Worm (Caenorhabditis elegans): ENCODE data around the gene C50B8.6.

C50B8.6 gene

DNA sequence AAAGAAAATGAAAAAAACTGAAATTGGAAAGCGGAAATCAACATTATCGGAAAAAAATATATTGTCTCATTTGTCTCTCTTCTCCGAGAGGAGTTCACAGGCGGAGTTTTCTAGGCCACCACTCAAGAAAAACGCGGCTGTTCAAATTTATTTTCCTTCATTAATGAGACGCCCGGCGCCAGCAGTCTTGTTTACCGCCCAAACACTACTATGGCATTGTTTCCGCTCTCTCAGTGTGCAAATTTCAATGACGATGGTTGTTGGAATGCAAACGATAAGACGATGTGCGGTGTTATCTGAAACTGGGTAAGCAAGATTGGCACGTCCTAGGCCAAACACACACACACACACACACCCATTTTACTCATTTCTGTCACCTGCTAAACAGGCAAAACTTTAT lies 22.0 kb upstream of the C50B8.6 start, which contains the start of gene cav-2 (continued):
- TF ChIP-seq egl-27 (tag; optimal IDR thresholded peaks at IDR 0.05) (no peak), fos-1 (tag; optimal IDR thresholded peaks at IDR 0.05) (peak; percentile 72), fkh-8 (tag; optimal IDR thresholded peaks at IDR 0.05) (peak; percentile 76), ceh-8 (GFP tag; optimal IDR thresholded peaks at IDR 0.05) (peak; percentile 64), nhr-12 (tag; optimal IDR thresholded peaks at IDR 0.05) (no peak), zag-1 (tag; optimal IDR thresholded peaks at IDR 0.05) (no peak), fkh-10 (GFP tag; optimal IDR thresholded peaks at IDR 0.05) (no peak), nhr-47 (tag; optimal IDR thresholded peaks at IDR 0.05) (peak; percentile 91), pag-3 (tag; optimal IDR thresholded peaks at IDR 0.05; ENCODE audit: borderline replicate concordance, insufficient read depth) (no peak), unc-98 (GFP tag; IDR thresholded peaks at IDR 0.05) (peak; percentile 86), lir-3 (tag; optimal IDR thresholded peaks at IDR 0.05; ENCODE audit: poor library complexity) (peak; percentile 96), efl-3 (GFP tag; optimal IDR thresholded peaks at IDR 0.05) (peak; percentile 61), ceh-82 (tag; optimal IDR thresholded peaks at IDR 0.05) (peak; percentile 67 to 79 (median 76)), lin-35 (GFP tag; optimal IDR thresholded peaks at IDR 0.05) (peak; percentile 96), elt-3 (tag; optimal IDR thresholded peaks at IDR 0.05) (peak in 2 of 6 experiments; percentile 38 to 78), nhr-84 (tag; optimal IDR thresholded peaks at IDR 0.05) (no peak), nhr-28 (tag; optimal IDR thresholded peaks at IDR 0.05) (no peak), nhr-11 (tag; optimal IDR thresholded peaks at IDR 0.05) (peak; percentile 50), mep-1 (tag; optimal IDR thresholded peaks at IDR 0.05) (peak; percentile 68), unc-62 (GFP tag; optimal IDR thresholded peaks at IDR 0.05) (no peak), nhr-19 (GFP tag; conservative IDR thresholded peaks at IDR 0.05) (peak; percentile 88), egl-13 (tag; optimal IDR thresholded peaks at IDR 0.05) (peak; percentile 94), ztf-11 (tag; optimal IDR thresholded peaks at IDR 0.05) (peak in 1 of 2 experiments; percentile 97), nhr-77 (tag; optimal IDR thresholded peaks at IDR 0.05) (peak; percentile 10), alr-1 (tag; optimal IDR thresholded peaks at IDR 0.05; ENCODE audit: borderline replicate concordance) (peak; percentile 12), hlh-17 (GFP tag; optimal IDR thresholded peaks at IDR 0.05; ENCODE audit: borderline replicate concordance) (peak; percentile 33), aly-2 (tag; optimal IDR thresholded peaks at IDR 0.05) (no peak), F16B12.6 (tag; optimal IDR thresholded peaks at IDR 0.05) (no peak), ceh-63 (GFP tag; optimal IDR thresholded peaks at IDR 0.05) (no peak), blmp-1 (tag; optimal IDR thresholded peaks at IDR 0.05) (peak; percentile 46)

DNA sequence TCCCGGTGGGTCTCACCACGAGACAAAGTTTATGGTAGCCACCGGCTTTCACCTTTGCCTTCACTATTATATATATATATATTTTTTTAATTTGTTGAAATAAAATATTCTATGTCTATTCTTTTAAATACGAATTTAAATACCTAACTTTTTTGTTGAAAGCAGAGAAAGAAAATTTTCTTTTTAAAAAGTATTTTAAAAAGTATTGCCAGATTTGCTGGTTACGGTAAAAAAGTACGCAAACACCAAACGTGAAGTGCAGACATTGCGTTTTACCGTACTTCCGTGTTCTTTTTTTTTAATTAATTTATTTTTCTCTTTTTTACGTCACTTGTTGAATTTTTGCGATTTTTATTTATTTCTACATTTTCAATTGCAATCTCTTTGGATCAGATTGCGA lies 18.8 kb upstream of the C50B8.6 start, which contains the start of gene C56A3.8:
Gene C56A3.8 (plus strand): TSS at position 301 of the 400 bp plus-strand sequence.
- TF ChIP-seq hlh-4 (tag; optimal IDR thresholded peaks at IDR 0.05) (no peak), ets-5 (GFP tag; IDR thresholded peaks at IDR 0.05) (no peak), grh-1 (GFP tag; IDR thresholded peaks at IDR 0.05) (no peak), pax-3 (tag; optimal IDR thresholded peaks at IDR 0.05) (no peak), jun-1 (tag; optimal IDR thresholded peaks at IDR 0.05) (no peak), hpl-2 (GFP tag; optimal IDR thresholded peaks at IDR 0.05) (no peak), C16A3.4 (tag; optimal IDR thresholded peaks at IDR 0.05) (no peak), nhr-84 (tag; optimal IDR thresholded peaks at IDR 0.05) (no peak)

DNA sequence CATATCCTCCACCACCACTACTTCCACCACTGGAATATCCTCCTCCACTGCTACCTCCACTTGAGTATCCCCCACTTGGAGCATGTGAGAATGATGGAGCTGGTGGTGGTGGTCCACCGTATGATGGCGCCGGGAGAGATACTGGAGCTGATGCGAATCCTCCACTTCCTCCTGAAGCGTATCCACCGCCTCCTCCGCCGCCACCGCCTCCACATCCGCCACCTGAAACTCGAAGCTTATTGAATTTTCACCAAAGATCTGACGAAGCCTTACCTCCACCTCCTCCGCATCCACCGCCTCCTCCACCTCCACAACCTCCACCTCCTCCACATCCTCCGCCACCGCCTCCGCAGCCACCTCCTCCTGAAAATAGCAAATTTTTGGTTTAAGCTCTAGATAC lies 16.0 kb upstream of the C50B8.6 start:
- no peak for TF ChIP-seq efl-1 (optimal IDR thresholded peaks at IDR 0.05)
- peak in 1 of 2 experiments; percentile 36 for TF ChIP-seq efl-1 (GFP tag; optimal IDR thresholded peaks at IDR 0.05 in 1 of 2)
- TF ChIP-seq blmp-1 (tag; optimal IDR thresholded peaks at IDR 0.05) = no peak

All from whole organism, L1 larva.